Worm (Caenorhabditis elegans) whole organism, L2 larva: ENCODE measurements around the gene spp-4.
A peak's percentile ranks its signal among the peaks of the same experiment; 100 is the strongest.

Experiments used
- C34F6.9 ChIP-seq: fragments of 150-350 bp; optimal IDR thresholded peaks from 2 replicates; lab custom pipeline; 2014; ENCODE audit warnings: missing biosample characterization, missing genetic modification characterization
- F13H6.1 ChIP-seq: sonication (generic microtip); optimal IDR thresholded peaks from 2 replicates; lab custom pipeline; 2016; ENCODE audit warnings: missing genetic modification characterization, missing compliant biosample characterization
- R02D3.7 ChIP-seq: fragments of 150-350 bp; optimal IDR thresholded peaks from 2 replicates; lab custom pipeline; 2014; ENCODE audit warnings: missing biosample characterization, missing genetic modification characterization
- Y55F3AM.14 ChIP-seq: fragments of 200-800 bp; sonication (Bioruptor generic); optimal IDR thresholded peaks from 2 replicates; lab custom pipeline; 2018; ENCODE audit warnings: mild to moderate bottlenecking, missing genetic modification characterization, missing compliant biosample characterization
- ZK546.5 ChIP-seq: sonication (generic microtip); optimal IDR thresholded peaks from 2 replicates; lab custom pipeline; 2017; ENCODE audit warnings: missing biosample characterization, missing genetic modification characterization
- alr-1 ChIP-seq: fragments of 150-350 bp; optimal IDR thresholded peaks from 2 replicates; lab custom pipeline; 2014; ENCODE audit warnings: missing biosample characterization, missing genetic modification characterization
- aly-2 ChIP-seq: fragments of 150-350 bp; optimal IDR thresholded peaks from 2 replicates; lab custom pipeline; 2014; ENCODE audit warnings: missing biosample characterization, missing genetic modification characterization
- ama-1 ChIP-seq: fragments of 150-350 bp; optimal IDR thresholded peaks from 2 replicates; lab custom pipeline; 2018; ENCODE audit warnings: inconsistent platforms
- blmp-1 ChIP-seq: sonication (generic microtip); optimal IDR thresholded peaks from 2 replicates; lab custom pipeline; 2017; ENCODE audit warnings: missing genetic modification characterization, mild to moderate bottlenecking, missing compliant biosample characterization, antibody characterized with exemption, moderate library complexity; ENCODE audit not compliant: insufficient read depth
- ceh-16 ChIP-seq: fragments of 150-350 bp; optimal IDR thresholded peaks from 2 replicates; lab custom pipeline; 2014; ENCODE audit warnings: missing biosample characterization, missing genetic modification characterization
- ceh-82 ChIP-seq: fragments of 150-350 bp; optimal IDR thresholded peaks from 2 replicates; lab custom pipeline; 2014; ENCODE audit warnings: missing biosample characterization, missing genetic modification characterization
- crh-2 ChIP-seq: sonication (generic microtip); optimal IDR thresholded peaks from 2 replicates; lab custom pipeline; 2017; ENCODE audit warnings: missing biosample characterization, missing genetic modification characterization
- dmd-4 ChIP-seq: sonication (generic microtip); optimal IDR thresholded peaks from 2 replicates; lab custom pipeline; 2017; ENCODE audit warnings: missing biosample characterization, missing genetic modification characterization
- egl-27 ChIP-seq: sonication (generic microtip); optimal IDR thresholded peaks from 3 replicates; lab custom pipeline; 2017; ENCODE audit warnings: missing biosample characterization, missing genetic modification reagents, missing genetic modification characterization
- elt-1 ChIP-seq: fragments of 150-350 bp; optimal IDR thresholded peaks from 2 replicates; lab custom pipeline; 2014; ENCODE audit warnings: missing biosample characterization, missing genetic modification characterization
- elt-3 ChIP-seq: sonication (generic microtip); optimal IDR thresholded peaks from 2 replicates; lab custom pipeline; 2017; ENCODE audit warnings: missing biosample characterization, missing genetic modification characterization
- fos-1 ChIP-seq: fragments of 150-350 bp; optimal IDR thresholded peaks from 2 replicates; lab custom pipeline; 2014; ENCODE audit warnings: missing biosample characterization, missing genetic modification characterization
- gmeb-1 ChIP-seq: fragments of 150-350 bp; optimal IDR thresholded peaks from 2 replicates; lab custom pipeline; 2014; ENCODE audit warnings: missing biosample characterization, missing genetic modification characterization
- lin-11 ChIP-seq: fragments of 150-350 bp; sonication (generic microtip); optimal IDR thresholded peaks from 2 replicates; lab custom pipeline; 2014; ENCODE audit warnings: missing biosample characterization, missing genetic modification characterization, inconsistent platforms, mixed read lengths
- lin-13 ChIP-seq: fragments of 150-350 bp; optimal IDR thresholded peaks from 2 replicates; lab custom pipeline; 2014; ENCODE audit warnings: missing biosample characterization, missing genetic modification reagents, missing genetic modification characterization
- lin-39 ChIP-seq: fragments of 150-350 bp; optimal IDR thresholded peaks from 2 replicates; lab custom pipeline; 2014; ENCODE audit warnings: missing biosample characterization, missing genetic modification reagents, missing genetic modification characterization
- lsy-2 ChIP-seq, 2 experiments: fragments of 150-350 bp in 1 of 2; sonication (generic microtip) in 1 of 2; optimal IDR thresholded peaks; 2 replicates each; lab custom pipeline; 2014 to 2017; ENCODE audit warnings: missing biosample characterization in 2 of 2, missing genetic modification characterization in 2 of 2
- mab-5 ChIP-seq: fragments of 150-350 bp; optimal IDR thresholded peaks from 2 replicates; lab custom pipeline; 2014; ENCODE audit warnings: missing biosample characterization, missing genetic modification characterization
- mbf-1 ChIP-seq: sonication (generic microtip); optimal IDR thresholded peaks from 2 replicates; lab custom pipeline; 2017; ENCODE audit warnings: missing biosample characterization, missing genetic modification characterization
- mdl-1 ChIP-seq, 2 experiments: fragments of 150-350 bp in 1 of 2; sonication (generic microtip) in 1 of 2; optimal IDR thresholded peaks; 2 replicates each; lab custom pipeline; 2017; ENCODE audit warnings: missing biosample characterization in 2 of 2, missing genetic modification characterization in 2 of 2
- nhr-10 ChIP-seq: sonication (generic microtip); optimal IDR thresholded peaks from 2 replicates; lab custom pipeline; 2017; ENCODE audit warnings: missing biosample characterization, missing genetic modification characterization
- nhr-11 ChIP-seq: fragments of 150-350 bp; optimal IDR thresholded peaks from 2 replicates; lab custom pipeline; 2014; ENCODE audit warnings: missing biosample characterization, missing genetic modification characterization
- nhr-12 ChIP-seq: fragments of 150-350 bp; optimal IDR thresholded peaks from 2 replicates; lab custom pipeline; 2014; ENCODE audit warnings: missing biosample characterization, missing genetic modification characterization
- nhr-129 ChIP-seq: fragments of 150-350 bp; optimal IDR thresholded peaks from 2 replicates; lab custom pipeline; 2014; ENCODE audit warnings: missing biosample characterization, missing genetic modification characterization
- nhr-21 ChIP-seq: fragments of 150-350 bp; optimal IDR thresholded peaks from 2 replicates; lab custom pipeline; 2014; ENCODE audit warnings: missing biosample characterization, missing genetic modification characterization
- nhr-23 ChIP-seq: fragments of 150-350 bp; optimal IDR thresholded peaks from 2 replicates; lab custom pipeline; 2014; ENCODE audit warnings: missing biosample characterization, missing genetic modification reagents, missing genetic modification characterization
- nhr-237 ChIP-seq: fragments of 150-350 bp; optimal IDR thresholded peaks from 2 replicates; lab custom pipeline; 2014; ENCODE audit warnings: missing biosample characterization, missing genetic modification characterization
- nhr-25 ChIP-seq: fragments of 150-350 bp; sonication (generic microtip); optimal IDR thresholded peaks from 3 replicates; lab custom pipeline; 2014; ENCODE audit warnings: missing biosample characterization, missing genetic modification characterization
- nhr-6 ChIP-seq: fragments of 150-350 bp; optimal IDR thresholded peaks from 2 replicates; lab custom pipeline; 2014; ENCODE audit warnings: missing biosample characterization, missing genetic modification characterization
- nhr-77 ChIP-seq: fragments of 150-350 bp; optimal IDR thresholded peaks from 2 replicates; lab custom pipeline; 2014; ENCODE audit warnings: missing biosample characterization, missing genetic modification characterization
- peb-1 ChIP-seq: fragments of 150-350 bp; optimal IDR thresholded peaks from 2 replicates; lab custom pipeline; 2014; ENCODE audit warnings: missing biosample characterization, missing genetic modification characterization
- sem-4 ChIP-seq: fragments of 150-350 bp; optimal IDR thresholded peaks from 2 replicates; lab custom pipeline; 2014; ENCODE audit warnings: missing biosample characterization, missing genetic modification reagents, missing genetic modification characterization
- skn-1 ChIP-seq: sonication (generic microtip); optimal IDR thresholded peaks from 2 replicates; lab custom pipeline; 2017; ENCODE audit warnings: missing biosample characterization, missing genetic modification characterization
- sma-3 ChIP-seq: sonication (generic microtip); optimal IDR thresholded peaks from 2 replicates; lab custom pipeline; 2016; ENCODE audit warnings: missing genetic modification reagents, missing genetic modification characterization, missing compliant biosample characterization
- sma-9 ChIP-seq, 2 experiments: fragments of 150-350 bp in 1 of 2; sonication (generic microtip) in 1 of 2; optimal IDR thresholded peaks; 2 replicates each; lab custom pipeline; 2014 to 2016; ENCODE audit warnings: missing genetic modification characterization in 2 of 2, mild to moderate bottlenecking in 1 of 2, missing biosample characterization in 1 of 2, missing compliant biosample characterization in 1 of 2, missing genetic modification reagents in 1 of 2, moderate library complexity in 1 of 2
- snpc-4 ChIP-seq: fragments of 150-350 bp; optimal IDR thresholded peaks from 2 replicates; lab custom pipeline; 2014; ENCODE audit warnings: missing biosample characterization, missing genetic modification characterization
- unc-39 ChIP-seq: fragments of 150-350 bp; optimal IDR thresholded peaks from 2 replicates; lab custom pipeline; 2014; ENCODE audit warnings: missing biosample characterization, missing genetic modification characterization
- unc-55 ChIP-seq: fragments of 150-350 bp; sonication (generic microtip); optimal IDR thresholded peaks from 3 replicates; lab custom pipeline; 2014; ENCODE audit warnings: missing biosample characterization, missing genetic modification reagents, missing genetic modification characterization
- unc-62 ChIP-seq: fragments of 150-350 bp; optimal IDR thresholded peaks from 2 replicates; lab custom pipeline; 2014; ENCODE audit warnings: missing biosample characterization, missing genetic modification reagents, missing genetic modification characterization
- zag-1 ChIP-seq: fragments of 150-350 bp; optimal IDR thresholded peaks from 2 replicates; lab custom pipeline; 2014; ENCODE audit warnings: missing biosample characterization, missing genetic modification characterization
- ztf-1 ChIP-seq: fragments of 200-800 bp; sonication (Bioruptor generic); conservative IDR thresholded peaks from 2 replicates; pipeline ENCODE4 v1.3.6; 2022; ENCODE audit warnings: missing genetic modification characterization, missing compliant biosample characterization
- ztf-11 ChIP-seq: sonication (generic microtip); optimal IDR thresholded peaks from 2 replicates; lab custom pipeline; 2017; ENCODE audit warnings: missing biosample characterization, missing genetic modification characterization
- ztf-4 ChIP-seq: fragments of 150-350 bp; optimal IDR thresholded peaks from 2 replicates; lab custom pipeline; 2014; ENCODE audit warnings: missing biosample characterization, missing genetic modification characterization

spp-4 gene

ce11 chrX:7340915-7341559 lies 22.5 kb upstream of the spp-4 start, which contains the start of gene C07D8.6:
TSS of gene C07D8.6 (plus strand) at chrX:7341509.
- TF ChIP-seq sma-3 (GFP tag; lab: Kevin White, UChicago) (peak; percentile 37), lin-11 (tag; lab: Kevin White, UChicago) (no peak), nhr-25 (tag; lab: Kevin White, UChicago) (no peak), alr-1 (tag; lab: Kevin White, UChicago) (no peak), ceh-16 (tag; lab: Kevin White, UChicago) (no peak), fos-1 (peak; percentile 96), nhr-23 (no peak), nhr-12 (tag; lab: Kevin White, UChicago) (no peak), unc-55 (GFP tag; lab: Kevin White, UChicago) (no peak), unc-62 (GFP tag; lab: Kevin White, UChicago) (no peak), gmeb-1 (tag; lab: Kevin White, UChicago) (peak; percentile 40), nhr-10 (tag; lab: Kevin White, UChicago) (no peak), aly-2 (tag; lab: Kevin White, UChicago) (no peak), R02D3.7 (tag; lab: Kevin White, UChicago) (no peak), nhr-77 (no peak), skn-1 (tag; lab: Kevin White, UChicago) (peak; percentile 88), elt-1 (tag; lab: Kevin White, UChicago) (no peak), zag-1 (tag; lab: Kevin White, UChicago) (no peak), ceh-82 (tag; lab: Kevin White, UChicago) (no peak), lin-39 (tag; lab: Kevin White, UChicago) (no peak), ZK546.5 (no peak), elt-3 (tag; lab: Kevin White, UChicago) (no peak), Y55F3AM.14 (GFP tag; lab: Kevin White, UChicago) (no peak), egl-27 (tag; lab: Kevin White, UChicago) (no peak), ztf-4 (tag; lab: Kevin White, UChicago) (no peak), sem-4 (no peak), mab-5 (no peak), ama-1 (lab: Kevin White, UChicago) (no peak), nhr-237 (tag; lab: Kevin White, UChicago) (no peak), crh-2 (tag; lab: Kevin White, UChicago) (peak; percentile 78), ztf-11 (tag; lab: Kevin White, UChicago) (no peak), unc-39 (tag; lab: Kevin White, UChicago) (no peak), dmd-4 (no peak), lsy-2 (tag; optimal IDR thresholded peaks at IDR 0.05; lab: Kevin White, UChicago) (peak in 1 of 2 experiments; percentile 25), nhr-6 (tag; lab: Kevin White, UChicago) (no peak), nhr-11 (tag; lab: Kevin White, UChicago) (no peak), mbf-1 (no peak), nhr-21 (tag; lab: Kevin White, UChicago) (no peak), sma-9 (GFP tag; optimal IDR thresholded peaks at IDR 0.05; lab: Kevin White, UChicago) (peak; percentile 79), sma-9 (tag; optimal IDR thresholded peaks at IDR 0.05; lab: Kevin White, UChicago) (no peak), nhr-129 (peak; percentile 57), ztf-1 (GFP tag; lab: Robert Waterston, UW) (no peak), lin-13 (no peak), peb-1 (tag; lab: Kevin White, UChicago) (no peak), blmp-1 (no peak), C34F6.9 (tag; lab: Kevin White, UChicago) (no peak), F13H6.1 (tag; lab: Kevin White, UChicago) (peak; percentile 44), mdl-1 (tag; optimal IDR thresholded peaks at IDR 0.05; lab: Kevin White, UChicago) (peak in 1 of 2 experiments; percentile 9), snpc-4 (no peak)
